Fruit fly (Drosophila melanogaster): Measurements from ENCODE around the gene CG14841.
A peak's percentile ranks its signal among the peaks of the same experiment; 100 is the strongest.

Gene CG14841

dm6 chr3R:14299891-14300290, 37.7 kb upstream of the CG14841 start (continued):
- TF ChIP-seq CG2116 (GFP tag; optimal IDR thresholded peaks at IDR 0.05) = peak; percentile 3
- peak; percentile 81; the same call in 2 of the 3 replicates for TF ChIP-seq ci (GFP tag; IDR thresholded peaks at IDR 0.05)
- no peak for TF ChIP-seq D19B (GFP tag; optimal IDR thresholded peaks at IDR 0.05)
- peak in 1 of 2 experiments; percentile 43 for TF ChIP-seq bsh (GFP tag; optimal IDR thresholded peaks at IDR 0.05)
- TF ChIP-seq wdn (GFP tag; IDR thresholded peaks at IDR 0.05) = no peak
- no peak for TF ChIP-seq D (optimal IDR thresholded peaks at IDR 0.05)
- TF ChIP-seq D (GFP tag; optimal IDR thresholded peaks at IDR 0.05) = peak; percentile 31
- peak; percentile 67 for TF ChIP-seq CG2678 (tag; optimal IDR thresholded peaks at IDR 0.05)
- no peak for TF ChIP-seq Gug (GFP tag; IDR thresholded peaks at IDR 0.05)
- 0 out of 3 replicates have a peak, but pooled peaks have one; percentile 9 for TF ChIP-seq CG2889 (GFP tag; IDR thresholded peaks at IDR 0.05)
- TF ChIP-seq CG18011 (GFP tag; optimal IDR thresholded peaks at IDR 0.05) = no peak
- no peak for TF ChIP-seq CG6654 (GFP tag; optimal IDR thresholded peaks at IDR 0.05)
- peak; percentile 37 for TF ChIP-seq CG4707 (GFP tag; optimal IDR thresholded peaks at IDR 0.05)
- peak; percentile 3 for TF ChIP-seq CG10267 (tag; optimal IDR thresholded peaks at IDR 0.05)
- TF ChIP-seq CG6254 (GFP tag; optimal IDR thresholded peaks at IDR 0.05) = peak; percentile 43
- no peak for TF ChIP-seq lbe (GFP tag; optimal IDR thresholded peaks at IDR 0.05)
- no peak for TF ChIP-seq Optix (GFP tag; IDR thresholded peaks at IDR 0.05)
- TF ChIP-seq CG12219 (GFP tag; optimal IDR thresholded peaks at IDR 0.05) = peak; percentile 37
- TF ChIP-seq Hr78 (GFP tag; optimal IDR thresholded peaks at IDR 0.05) = peak in 1 of 2 experiments; percentile 49
- TF ChIP-seq ato (GFP tag; IDR thresholded peaks at IDR 0.05; ENCODE audit: partially characterized antibody) = no peak
- TF ChIP-seq ham (GFP tag; IDR thresholded peaks at IDR 0.05) = no peak
- TF ChIP-seq HLH3B (GFP tag; IDR thresholded peaks at IDR 0.05) = peak; percentile 30; the same call in 1 of the 2 replicates
- TF ChIP-seq YL-1 (GFP tag; optimal IDR thresholded peaks at IDR 0.05) = no peak
- TF ChIP-seq Mad (GFP tag; optimal IDR thresholded peaks at IDR 0.05) = no peak
- TF ChIP-seq bcd (GFP tag; optimal IDR thresholded peaks at IDR 0.05) = peak; percentile 5
- peak; percentile 11 for TF ChIP-seq HmgZ (tag; optimal IDR thresholded peaks at IDR 0.05)
- peak; percentile 21 for TF ChIP-seq CG1529 (GFP tag; optimal IDR thresholded peaks at IDR 0.05)
- TF ChIP-seq Pdp1 (GFP tag; optimal IDR thresholded peaks at IDR 0.05) = peak in 1 of 2 experiments; percentile 11
- peak; percentile 13 for TF ChIP-seq CG3281 (GFP tag; optimal IDR thresholded peaks at IDR 0.05)
- peak; percentile 47 for TF ChIP-seq CG10431 (GFP tag; optimal IDR thresholded peaks at IDR 0.05)
- TF ChIP-seq toy (GFP tag; IDR thresholded peaks at IDR 0.05) = no peak
- TF ChIP-seq CrebB (tag; optimal IDR thresholded peaks at IDR 0.05) = peak; percentile 16
- TF ChIP-seq vvl (GFP tag; IDR thresholded peaks at IDR 0.05) = 0 out of 2 replicates have a peak, but pooled peaks have one; percentile 26
- TF ChIP-seq CG17612 (GFP tag; IDR thresholded peaks at IDR 0.05) = no peak
- peak; percentile 71 for TF ChIP-seq CG31365 (tag; optimal IDR thresholded peaks at IDR 0.05)
- TF ChIP-seq CG7745 (tag; optimal IDR thresholded peaks at IDR 0.05) = no peak
- no peak for TF ChIP-seq Atf-2 (GFP tag; optimal IDR thresholded peaks at IDR 0.05)
- TF ChIP-seq scrt (GFP tag; optimal IDR thresholded peaks at IDR 0.05) = peak; percentile 22
- TF ChIP-seq Fer3 (tag; optimal IDR thresholded peaks at IDR 0.05) = peak; percentile 17
- TF ChIP-seq CG3847 (GFP tag; IDR thresholded peaks at IDR 0.05) = no peak
- TF ChIP-seq D19A (tag; optimal IDR thresholded peaks at IDR 0.05) = peak; percentile 16
- peak; percentile 21 for TF ChIP-seq CG33557 (GFP tag; optimal IDR thresholded peaks at IDR 0.05)
- no peak for TF ChIP-seq CG15479 (GFP tag; optimal IDR thresholded peaks at IDR 0.05)
- TF ChIP-seq jigr1 (GFP tag; IDR thresholded peaks at IDR 0.05) = no peak
- peak; percentile 65 for TF ChIP-seq Sox100B (GFP tag; optimal IDR thresholded peaks at IDR 0.05)
- TF ChIP-seq dan (GFP tag; IDR thresholded peaks at IDR 0.05) = no peak
- TF ChIP-seq sug (tag; optimal IDR thresholded peaks at IDR 0.05) = peak; percentile 70
- TF ChIP-seq Ravus (GFP tag; IDR thresholded peaks at IDR 0.05) = no peak
- TF ChIP-seq CG12299 (tag; optimal IDR thresholded peaks at IDR 0.05) = no peak
- no peak for TF ChIP-seq CG4360 (GFP tag; IDR thresholded peaks at IDR 0.05)
- TF ChIP-seq sens (GFP tag) = peak; percentile 68

Measured in whole organism, embryonic.